Worm (Caenorhabditis elegans) whole organism, midembryonic: ENCODE data around the gene let-716.

ENCODE experiments used
- T22C8.4 ChIP-seq: fragments of 200-800 bp; sonication (Bioruptor generic); IDR thresholded peaks from 2 replicates; pipeline ENCODE4 v1.3.6; 2022; ENCODE audit warnings: missing genetic modification characterization, missing compliant biosample characterization
- cog-1 ChIP-seq: sonication (generic microtip); optimal IDR thresholded peaks from 2 replicates; lab custom pipeline; 2016; ENCODE audit warnings: missing genetic modification characterization, missing compliant biosample characterization
- flt-1 ChIP-seq: fragments of 200-800 bp; sonication (Bioruptor generic); IDR thresholded peaks from 2 replicates; pipeline ENCODE4 v1.3.6; 2022; ENCODE audit warnings: missing genetic modification characterization, missing compliant biosample characterization
- klf-2 ChIP-seq: fragments of 200-800 bp; sonication (Bioruptor generic); conservative IDR thresholded peaks from 2 replicates; pipeline ENCODE4 v1.3.6; 2022; ENCODE audit warnings: missing genetic modification reagents, missing genetic modification characterization, missing compliant biosample characterization
- med-1 ChIP-seq: sonication (generic microtip); optimal IDR thresholded peaks from 2 replicates; lab custom pipeline; 2017; ENCODE audit warnings: missing genetic modification characterization, mild to moderate bottlenecking, missing compliant biosample characterization, antibody characterized with exemption, missing genetic modification reagents; ENCODE audit not compliant: insufficient read depth
- ref-1 ChIP-seq: fragments of 200-800 bp; sonication (Bioruptor generic); conservative IDR thresholded peaks from 2 replicates; pipeline ENCODE4 v1.3.6; 2022; ENCODE audit warnings: missing genetic modification reagents, missing genetic modification characterization, missing compliant biosample characterization
- tab-1 ChIP-seq: fragments of 200-800 bp; sonication (Bioruptor generic); IDR thresholded peaks from 2 replicates; pipeline ENCODE4 v1.3.6; 2022; ENCODE audit warnings: missing genetic modification characterization, missing compliant biosample characterization
- ztf-23 ChIP-seq: fragments of 200-800 bp; sonication (Bioruptor generic); IDR thresholded peaks from 2 replicates; pipeline ENCODE4 v1.3.6; 2022; ENCODE audit warnings: missing genetic modification reagents, missing genetic modification characterization, missing compliant biosample characterization
- ztf-29 ChIP-seq: fragments of 200-800 bp; sonication (Bioruptor generic); IDR thresholded peaks from 2 replicates; pipeline ENCODE4 v1.3.6; 2022; ENCODE audit warnings: missing genetic modification reagents, missing genetic modification characterization, missing compliant biosample characterization

The let-716 gene

DNA sequence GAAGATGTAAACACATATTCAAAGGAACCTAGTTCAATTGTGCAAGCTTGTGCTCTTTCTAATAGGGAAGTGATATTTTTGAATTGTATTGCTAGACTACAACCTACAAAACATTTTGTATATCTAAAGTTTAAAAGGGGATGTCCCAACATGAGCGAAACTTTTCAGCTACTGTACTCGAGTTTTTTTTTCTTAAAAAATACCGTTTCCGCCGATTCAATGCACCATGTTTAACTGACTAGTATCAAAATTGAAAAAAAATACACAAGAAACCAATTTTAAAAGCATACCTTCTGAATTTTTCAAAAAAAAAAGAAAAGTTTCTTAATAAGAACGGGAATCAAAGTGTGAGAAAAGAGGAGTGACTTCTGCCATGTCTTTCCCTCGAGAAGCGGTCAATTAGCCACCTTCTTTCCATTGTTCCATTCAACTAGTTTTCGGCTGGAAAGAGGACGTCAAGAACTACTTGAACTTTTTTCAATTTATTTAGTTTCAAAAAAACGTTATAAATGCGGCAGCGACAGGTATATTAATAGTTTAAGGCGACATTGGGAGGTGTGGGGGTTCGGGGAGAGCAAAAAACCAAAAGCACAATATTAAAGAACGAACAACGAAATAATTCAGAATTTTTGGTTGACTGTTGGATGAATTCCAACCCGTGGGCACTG, 32.1 kb downstream of the let-716 start, which contains the start of gene nas-4:
nas-4 (minus strand) TSS at position 351 of the 668 bp plus-strand sequence.
- TF ChIP-seq tab-1 (no peak), cog-1 (no peak), ref-1 (no peak), klf-2 (GFP tag; lab: Robert Waterston, UW) (no peak), med-1 (GFP tag; lab: Kevin White, UChicago) (no peak), ztf-23 (GFP tag; lab: Robert Waterston, UW) (no peak), flt-1 (GFP tag; lab: Robert Waterston, UW) (no peak), ztf-29 (GFP tag; lab: Robert Waterston, UW) (no peak), T22C8.4 (GFP tag; lab: Robert Waterston, UW) (no peak)

DNA sequence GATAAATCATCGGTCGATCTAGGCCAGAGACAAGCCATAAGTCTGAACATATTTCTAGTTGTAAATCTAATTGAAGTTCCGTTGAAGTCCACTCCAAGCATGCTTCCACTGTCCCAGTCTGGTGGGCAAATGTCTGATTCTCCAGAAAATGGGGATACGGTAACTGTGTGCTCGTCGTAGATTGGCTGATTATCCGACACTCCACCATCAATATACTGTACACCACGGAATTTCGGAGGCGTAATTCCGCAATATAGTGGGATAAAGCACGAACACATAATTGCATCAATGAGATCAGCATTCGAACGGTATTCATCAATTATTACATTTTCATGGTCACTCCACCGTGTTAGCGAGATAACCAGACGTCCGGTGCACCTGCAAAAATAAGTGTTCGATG, 34.9 kb downstream of the let-716 start:
- TF ChIP-seq T22C8.4 (GFP tag; lab: Robert Waterston, UW) (no peak), ztf-29 (GFP tag; lab: Robert Waterston, UW) (no peak), klf-2 (GFP tag; lab: Robert Waterston, UW) (no peak), ztf-23 (GFP tag; lab: Robert Waterston, UW) (no peak), cog-1 (no peak), med-1 (GFP tag; lab: Kevin White, UChicago) (no peak), flt-1 (GFP tag; lab: Robert Waterston, UW) (no peak), tab-1 (no peak), ref-1 (no peak)

DNA sequence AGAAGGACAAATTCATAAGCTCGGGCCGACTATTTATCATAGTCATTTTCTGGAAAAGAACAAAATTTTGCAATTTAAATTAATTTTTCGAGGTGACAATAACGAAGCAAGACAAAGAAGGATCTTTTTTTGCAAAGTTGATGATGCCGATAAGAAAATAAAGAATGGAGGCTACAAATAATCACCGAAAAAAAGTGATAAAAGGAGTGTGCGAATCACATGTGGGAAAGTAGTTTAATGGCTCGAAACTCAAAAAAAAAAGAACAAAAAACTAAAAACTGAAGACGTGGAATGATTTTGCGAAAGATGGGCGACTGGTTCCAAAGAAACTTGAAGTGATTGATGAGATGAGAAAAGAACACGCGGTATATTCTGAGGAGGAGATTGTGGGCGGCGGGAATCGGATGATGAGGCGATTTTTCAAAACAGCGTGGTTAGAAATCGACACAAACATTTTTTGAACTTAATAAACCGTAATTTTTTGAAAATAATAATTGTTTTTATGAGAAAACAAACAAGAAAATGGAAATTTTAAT, 36.1 kb downstream of the let-716 start, which contains the start of gene atgl-1:
atgl-1 (minus strand) TSS at position 51 of the 536 bp plus-strand sequence.
- TF ChIP-seq tab-1 (no peak), ztf-29 (GFP tag; lab: Robert Waterston, UW) (no peak), med-1 (GFP tag; lab: Kevin White, UChicago) (no peak), ref-1 (no peak), klf-2 (GFP tag; lab: Robert Waterston, UW) (no peak), ztf-23 (GFP tag; lab: Robert Waterston, UW) (no peak), flt-1 (GFP tag; lab: Robert Waterston, UW) (no peak), cog-1 (no peak), T22C8.4 (GFP tag; lab: Robert Waterston, UW) (no peak)

DNA sequence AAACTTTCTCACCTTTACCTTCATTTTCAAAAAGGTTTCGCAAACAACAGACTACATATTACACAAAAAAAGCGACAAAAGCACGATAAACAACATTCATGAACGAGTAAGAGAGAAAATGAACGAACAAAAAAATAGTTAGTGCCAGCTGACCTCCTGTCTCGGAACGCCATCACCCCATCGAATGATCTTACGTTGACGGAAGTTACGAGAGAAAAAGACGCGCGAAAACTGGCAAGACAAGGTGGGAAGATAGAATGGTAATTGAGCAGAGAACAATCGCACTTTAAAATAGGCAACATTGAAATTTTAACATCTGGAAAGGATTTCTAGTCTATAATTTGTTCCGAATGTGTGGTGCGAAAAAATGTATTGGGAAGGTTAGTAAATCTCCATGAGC, 36.8 kb downstream of the let-716 start:
- no peak for TF ChIP-seq med-1 (GFP tag; lab: Kevin White, UChicago)
- TF ChIP-seq klf-2 (GFP tag; lab: Robert Waterston, UW): no peak

DNA sequence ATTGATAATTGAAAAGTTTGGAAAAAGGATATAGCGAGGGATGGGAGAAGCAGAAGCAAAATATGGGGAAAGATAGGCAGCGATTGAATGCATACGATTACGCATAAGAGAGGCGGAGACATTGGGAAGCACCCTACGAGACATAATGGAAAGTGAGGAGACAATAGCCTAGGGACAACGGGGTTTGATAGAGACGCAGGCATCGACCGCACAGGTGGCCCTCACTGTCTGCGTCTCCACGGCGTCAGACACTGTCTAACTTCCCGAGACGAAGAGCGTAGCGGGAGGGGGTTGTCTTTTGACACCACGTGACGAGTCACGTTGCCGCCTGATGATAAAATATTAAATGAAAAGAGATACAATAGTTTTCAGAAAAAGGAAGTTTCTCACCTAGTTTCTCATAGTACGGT, 37.6 kb downstream of the let-716 start:
- TF ChIP-seq T22C8.4 (GFP tag; lab: Robert Waterston, UW) (no peak), ztf-29 (GFP tag; lab: Robert Waterston, UW) (peak; percentile 39; the same call in 1 of the 2 replicates), ref-1 (no peak), ztf-23 (GFP tag; lab: Robert Waterston, UW) (no peak), cog-1 (peak; percentile 33), klf-2 (GFP tag; lab: Robert Waterston, UW) (no peak), med-1 (GFP tag; lab: Kevin White, UChicago) (no peak), tab-1 (no peak), flt-1 (GFP tag; lab: Robert Waterston, UW) (0 out of 2 replicates have a peak, but pooled peaks have one; percentile 8)

DNA sequence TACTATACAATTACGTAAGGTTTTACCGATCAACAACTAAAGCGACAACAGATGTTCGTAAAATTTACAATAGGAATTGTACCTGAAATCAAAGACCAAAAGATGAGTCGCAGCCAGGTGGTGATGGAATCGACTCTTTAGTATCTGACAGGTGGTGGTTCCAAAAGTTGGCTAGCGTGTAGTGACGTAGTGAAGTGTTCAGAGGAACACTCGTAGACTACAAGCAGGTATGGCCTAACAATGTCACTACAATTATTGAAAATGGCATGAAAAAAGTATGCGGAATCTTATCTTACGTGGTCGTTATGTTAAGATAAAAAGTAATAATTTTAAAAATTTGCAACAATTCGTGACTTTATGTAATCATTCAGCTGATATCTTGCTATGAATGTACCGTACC, 38.1 kb downstream of the let-716 start:
- TF ChIP-seq klf-2 (GFP tag; lab: Robert Waterston, UW) (no peak), T22C8.4 (GFP tag; lab: Robert Waterston, UW) (no peak), ztf-29 (GFP tag; lab: Robert Waterston, UW) (no peak), tab-1 (no peak), flt-1 (GFP tag; lab: Robert Waterston, UW) (no peak), med-1 (GFP tag; lab: Kevin White, UChicago) (no peak), ztf-23 (GFP tag; lab: Robert Waterston, UW) (no peak), cog-1 (no peak), ref-1 (no peak)

DNA sequence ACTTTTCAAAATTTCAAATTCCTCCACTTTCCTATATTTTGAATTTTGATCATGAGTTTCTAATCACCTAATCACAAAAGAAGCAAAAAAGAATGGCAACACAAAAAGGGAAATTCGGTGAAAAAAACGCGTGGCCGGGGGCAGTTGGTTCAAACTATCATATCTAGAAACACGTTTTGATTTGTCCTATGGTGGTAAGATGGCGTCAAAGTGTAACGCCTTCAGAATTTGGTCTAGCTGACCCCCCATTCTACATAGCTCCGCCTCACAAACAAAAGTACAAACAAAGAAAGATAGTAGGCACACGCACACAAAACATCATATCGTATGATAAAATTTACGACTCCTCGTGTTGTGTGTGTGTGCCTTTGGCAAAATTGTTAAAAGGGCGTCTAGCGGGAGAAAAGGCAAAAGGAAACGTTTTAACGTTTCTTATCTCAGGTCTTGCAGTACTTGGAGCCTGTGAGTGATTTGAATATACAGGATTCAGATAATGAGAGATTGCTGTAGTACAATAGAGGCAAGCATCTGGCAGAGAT, 38.7 kb downstream of the let-716 start:
- no peak for TF ChIP-seq T22C8.4 (GFP tag; lab: Robert Waterston, UW)
- no peak for TF ChIP-seq ref-1
- no peak for TF ChIP-seq tab-1
- TF ChIP-seq cog-1: no peak
- no peak for TF ChIP-seq med-1 (GFP tag; lab: Kevin White, UChicago)
- TF ChIP-seq flt-1 (GFP tag; lab: Robert Waterston, UW): no peak
- no peak for TF ChIP-seq ztf-23 (GFP tag; lab: Robert Waterston, UW)
- TF ChIP-seq ztf-29 (GFP tag; lab: Robert Waterston, UW): no peak
- no peak for TF ChIP-seq klf-2 (GFP tag; lab: Robert Waterston, UW)

DNA sequence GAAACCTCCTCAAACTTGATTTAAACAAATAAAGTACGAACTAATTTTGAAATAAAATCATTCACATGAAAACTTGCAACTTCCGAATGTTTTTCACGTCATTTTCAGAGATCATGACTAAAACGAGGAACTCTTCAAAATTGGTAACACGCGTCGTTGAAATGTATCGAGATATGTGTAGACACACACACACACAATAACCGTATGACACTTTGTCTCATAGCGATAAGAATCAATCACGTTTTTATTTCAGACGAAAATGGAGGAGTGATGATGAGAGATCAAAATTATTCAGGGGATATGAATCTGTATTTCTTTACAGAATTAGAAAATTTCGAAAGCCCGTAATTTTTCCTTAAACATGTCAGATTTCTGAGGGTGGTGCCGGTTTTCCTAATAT, 39.4 kb downstream of the let-716 start:
- TF ChIP-seq ztf-29 (GFP tag; lab: Robert Waterston, UW): no peak
- TF ChIP-seq T22C8.4 (GFP tag; lab: Robert Waterston, UW): no peak
- TF ChIP-seq tab-1: no peak
- no peak for TF ChIP-seq ztf-23 (GFP tag; lab: Robert Waterston, UW)
- no peak for TF ChIP-seq flt-1 (GFP tag; lab: Robert Waterston, UW)
- TF ChIP-seq med-1 (GFP tag; lab: Kevin White, UChicago): no peak
- TF ChIP-seq cog-1: no peak
- no peak for TF ChIP-seq klf-2 (GFP tag; lab: Robert Waterston, UW)
- TF ChIP-seq ref-1: no peak

DNA sequence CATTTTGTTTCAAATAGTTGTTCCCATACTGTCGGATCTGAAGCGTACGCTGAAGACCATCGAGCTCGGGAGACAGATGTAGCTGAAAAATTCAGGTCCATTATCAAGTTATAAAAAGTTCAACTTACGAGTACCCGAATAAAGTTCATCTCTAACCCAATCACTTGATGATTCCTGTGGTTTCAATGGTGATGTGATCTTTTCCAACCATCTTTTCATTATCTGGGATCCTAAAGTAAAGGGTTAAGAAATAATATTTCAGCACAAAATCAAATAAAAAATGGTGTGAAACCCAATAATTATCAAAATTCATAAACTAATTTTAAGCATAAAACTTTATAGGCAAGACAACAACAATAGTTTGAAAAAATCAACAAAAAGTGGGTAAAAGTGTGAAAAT, 43.9 kb downstream of the let-716 start, which contains the start of gene C05D11.8:
C05D11.8 (minus strand) TSS at position 101 of the 400 bp plus-strand sequence.
- no peak for TF ChIP-seq ztf-29 (GFP tag; lab: Robert Waterston, UW)
- no peak for TF ChIP-seq flt-1 (GFP tag; lab: Robert Waterston, UW)
- TF ChIP-seq cog-1: no peak
